Fruit fly (Drosophila melanogaster) whole organism: Measurements from ENCODE around the gene CG14785.

ENCODE experiments used
- Dll ChIP-seq: fragments of >200 bp; optimal IDR thresholded peaks from 2 replicates; lab custom pipeline; 2017
- EcR ChIP-seq, 2 experiments: fragments of >200 bp; optimal IDR thresholded peaks; 2 replicates each; lab custom pipeline; 2017; ENCODE audit warnings: missing biosample characterization in 2 of 2, missing genetic modification characterization in 2 of 2, missing genetic modification reagents in 2 of 2
- psq ChIP-seq: fragments of >200 bp; optimal IDR thresholded peaks from 2 replicates; lab custom pipeline; 2017
- usp ChIP-seq: fragments of >200 bp; optimal IDR thresholded peaks from 2 replicates; lab custom pipeline; 2017; ENCODE audit warnings: missing biosample characterization, missing genetic modification characterization, mixed read lengths

- no peak for TF ChIP-seq usp (GFP tag; lab: Kevin White, UChicago)
- TF ChIP-seq psq = no peak
- TF ChIP-seq Dll (lab: Kevin White, UChicago) = no peak
- TF ChIP-seq EcR (GFP tag; optimal IDR thresholded peaks at IDR 0.05; lab: Kevin White, UChicago) = no peak
Observed at dm6 chrX:1461544-1461943, 4.7 kb upstream of the CG14785 start, which contains the start of gene CG14787.
